Worm (Caenorhabditis elegans) whole organism, L1 larva: ENCODE data around the gene taf-8.

ENCODE experiments used
- elt-3 ChIP-seq, 6 experiments: fragments of 150-350 bp in 1 of 6; sonication (generic microtip); optimal IDR thresholded peaks; 2 replicates each; lab custom pipeline; 2017 to 2018; ENCODE audit warnings: missing biosample characterization in 6 of 6, missing genetic modification characterization in 6 of 6, inconsistent platforms in 1 of 6
- lin-13 ChIP-seq: fragments of 150-350 bp; optimal IDR thresholded peaks from 2 replicates; lab custom pipeline; 2014; ENCODE audit warnings: missing biosample characterization, missing genetic modification reagents, missing genetic modification characterization
- snpc-4 ChIP-seq: fragments of 150-350 bp; optimal IDR thresholded peaks from 2 replicates; lab custom pipeline; 2014; ENCODE audit warnings: missing biosample characterization, missing genetic modification characterization
- tbx-2 ChIP-seq: sonication (generic microtip); optimal IDR thresholded peaks from 2 replicates; lab custom pipeline; 2016; ENCODE audit warnings: missing genetic modification characterization, missing compliant biosample characterization

DNA sequence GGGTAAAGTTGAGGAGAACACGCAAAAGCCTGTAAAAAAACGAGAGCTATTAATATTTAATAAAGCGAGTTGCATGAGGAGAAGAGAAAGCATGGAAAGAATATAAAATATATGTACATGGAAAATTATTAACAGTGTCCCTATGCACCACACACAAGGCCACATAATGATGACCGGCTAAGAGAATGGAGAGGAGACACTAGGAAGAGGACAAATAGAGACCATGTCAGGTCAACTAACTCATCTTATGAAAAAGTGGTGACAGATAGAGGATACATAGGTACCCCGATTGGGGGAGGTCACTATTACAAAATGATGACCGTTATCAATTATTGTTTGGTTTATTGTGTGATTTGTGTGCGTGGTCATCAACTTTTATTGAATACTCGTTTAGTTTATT is 24.7 kb upstream of the taf-8 start, which contains the start of gene fzr-1:
- no peak for TF ChIP-seq snpc-4
- TF ChIP-seq elt-3 (tag; optimal IDR thresholded peaks at IDR 0.05; lab: Kevin White, UChicago), result no peak
- no peak for TF ChIP-seq lin-13
- TF ChIP-seq tbx-2 (tag; lab: Kevin White, UChicago), result no peak
